Worm (Caenorhabditis elegans): Measurements from ENCODE around the gene Y42H9B.3.

DNA sequence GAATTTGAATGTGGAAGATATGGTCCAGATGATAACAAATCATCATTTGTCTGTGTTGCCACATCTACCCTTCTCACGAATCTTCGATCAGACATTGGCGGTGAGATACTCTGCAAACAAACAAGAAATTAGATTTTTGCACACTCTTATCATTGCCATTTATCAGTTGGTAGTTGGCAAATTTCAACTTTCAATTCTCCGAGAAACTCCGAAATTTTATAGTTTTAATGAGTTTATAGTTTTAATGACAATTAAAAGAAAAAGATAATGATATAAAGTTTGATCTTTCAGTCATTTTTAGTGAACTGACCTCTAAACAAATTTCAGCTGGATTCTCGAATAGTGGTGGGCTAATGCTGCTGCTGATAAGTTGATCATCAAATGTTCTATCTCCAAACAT, 11.6 kb upstream of the Y42H9B.3 start:
- TF ChIP-seq dao-5 (tag; optimal IDR thresholded peaks at IDR 0.05): no peak
- no peak for TF ChIP-seq him-1 (tag; optimal IDR thresholded peaks at IDR 0.05)
